Worm (Caenorhabditis elegans) whole organism, midembryonic: ENCODE data around the gene ZK669.5.
A peak's percentile ranks its signal among the peaks of the same experiment; 100 is the strongest.

ENCODE experiments used
- T22C8.4 ChIP-seq: fragments of 200-800 bp; sonication (Bioruptor generic); IDR thresholded peaks from 2 replicates; pipeline ENCODE4 v1.3.6; 2022; ENCODE audit warnings: missing genetic modification characterization, missing compliant biosample characterization
- cog-1 ChIP-seq: sonication (generic microtip); optimal IDR thresholded peaks from 2 replicates; lab custom pipeline; 2016; ENCODE audit warnings: missing genetic modification characterization, missing compliant biosample characterization
- flt-1 ChIP-seq: fragments of 200-800 bp; sonication (Bioruptor generic); IDR thresholded peaks from 2 replicates; pipeline ENCODE4 v1.3.6; 2022; ENCODE audit warnings: missing genetic modification characterization, missing compliant biosample characterization
- klf-2 ChIP-seq: fragments of 200-800 bp; sonication (Bioruptor generic); conservative IDR thresholded peaks from 2 replicates; pipeline ENCODE4 v1.3.6; 2022; ENCODE audit warnings: missing genetic modification reagents, missing genetic modification characterization, missing compliant biosample characterization
- med-1 ChIP-seq: sonication (generic microtip); optimal IDR thresholded peaks from 2 replicates; lab custom pipeline; 2017; ENCODE audit warnings: missing genetic modification characterization, mild to moderate bottlenecking, missing compliant biosample characterization, antibody characterized with exemption, missing genetic modification reagents; ENCODE audit not compliant: insufficient read depth
- ref-1 ChIP-seq: fragments of 200-800 bp; sonication (Bioruptor generic); conservative IDR thresholded peaks from 2 replicates; pipeline ENCODE4 v1.3.6; 2022; ENCODE audit warnings: missing genetic modification reagents, missing genetic modification characterization, missing compliant biosample characterization
- tab-1 ChIP-seq: fragments of 200-800 bp; sonication (Bioruptor generic); IDR thresholded peaks from 2 replicates; pipeline ENCODE4 v1.3.6; 2022; ENCODE audit warnings: missing genetic modification characterization, missing compliant biosample characterization
- ztf-23 ChIP-seq: fragments of 200-800 bp; sonication (Bioruptor generic); IDR thresholded peaks from 2 replicates; pipeline ENCODE4 v1.3.6; 2022; ENCODE audit warnings: missing genetic modification reagents, missing genetic modification characterization, missing compliant biosample characterization
- ztf-29 ChIP-seq: fragments of 200-800 bp; sonication (Bioruptor generic); IDR thresholded peaks from 2 replicates; pipeline ENCODE4 v1.3.6; 2022; ENCODE audit warnings: missing genetic modification reagents, missing genetic modification characterization, missing compliant biosample characterization

ZK669.5 gene

DNA sequence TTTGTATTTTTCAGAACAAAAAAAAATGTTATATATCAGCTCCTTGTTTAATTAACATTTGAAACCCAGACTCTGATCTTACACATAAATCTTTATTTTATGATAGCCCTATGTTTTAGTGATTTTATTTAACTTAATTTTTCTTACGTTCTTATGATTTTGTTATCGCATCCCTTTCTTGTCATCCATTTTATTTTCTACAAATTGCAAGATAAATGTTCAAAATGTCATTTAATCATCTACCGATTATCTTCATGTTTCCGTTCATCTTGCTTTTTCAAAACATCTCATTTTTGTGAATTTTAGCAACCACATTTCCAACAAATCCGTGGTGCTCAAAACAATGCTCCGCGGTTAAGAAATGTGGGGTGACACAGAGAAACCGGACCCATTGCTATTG is 29.6 kb upstream of the ZK669.5 start, which contains the start of gene DH11.5:
Gene DH11.5 (plus strand): TSS at position 301 of the 400 bp plus-strand sequence.
- TF ChIP-seq med-1 (no peak), ztf-23 (GFP tag; lab: Robert Waterston, UW) (no peak), tab-1 (GFP tag; lab: Robert Waterston, UW) (no peak), cog-1 (tag; lab: Kevin White, UChicago) (no peak), T22C8.4 (no peak), flt-1 (GFP tag; lab: Robert Waterston, UW) (no peak), ref-1 (GFP tag; lab: Robert Waterston, UW) (no peak)

DNA sequence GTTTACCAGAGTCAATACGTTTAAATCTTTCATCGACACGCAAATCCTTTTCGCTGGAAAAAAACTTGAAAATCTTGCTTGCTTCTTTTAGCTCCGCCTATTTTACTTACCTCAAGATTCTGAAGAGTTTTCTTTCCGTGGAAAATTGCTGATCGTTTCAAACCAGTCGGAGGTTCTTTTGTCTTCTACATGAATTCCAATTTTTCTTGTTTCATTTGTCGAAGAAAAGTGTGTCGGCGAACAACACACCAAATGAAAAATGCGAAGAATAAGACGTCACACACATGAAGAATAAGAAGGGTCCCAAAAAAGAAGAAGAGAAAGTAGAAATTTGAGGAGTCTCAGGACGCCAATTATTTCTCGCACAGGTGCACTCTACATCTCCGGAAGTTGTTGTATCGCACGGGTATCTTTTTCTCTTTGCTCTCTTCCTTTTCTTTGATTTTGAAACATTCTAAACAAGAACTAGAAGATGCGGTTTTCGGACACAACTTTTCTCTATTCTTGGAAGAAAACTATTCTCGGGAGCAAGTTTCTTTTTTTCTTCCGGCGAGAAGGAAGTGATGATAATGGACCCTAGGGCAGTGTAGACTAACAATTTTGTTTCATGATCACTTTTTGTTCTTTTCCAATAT is 27.6 kb upstream of the ZK669.5 start:
- no peak for TF ChIP-seq med-1
- no peak for TF ChIP-seq flt-1 (GFP tag; lab: Robert Waterston, UW)
- TF ChIP-seq ztf-23 (GFP tag; lab: Robert Waterston, UW), result no peak
- no peak for TF ChIP-seq cog-1 (tag; lab: Kevin White, UChicago)

DNA sequence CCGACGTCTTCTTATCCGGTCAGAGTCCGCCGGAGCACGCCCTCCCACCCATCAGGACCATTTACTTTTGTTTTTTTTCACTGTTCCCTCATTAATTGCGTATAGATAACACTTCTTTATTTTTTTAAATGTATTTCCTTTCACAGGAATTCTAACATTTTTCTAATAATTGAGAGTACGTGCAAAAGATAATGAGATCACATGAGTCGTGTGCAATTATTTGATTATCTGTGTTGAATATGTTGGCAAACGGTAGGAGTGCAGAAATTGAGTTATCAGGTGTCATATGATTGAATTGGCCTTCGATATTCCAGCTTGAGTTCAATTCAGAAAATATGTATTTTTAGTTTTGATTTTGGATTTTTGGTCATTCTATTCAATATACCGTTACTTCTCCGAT is 21.7 kb upstream of the ZK669.5 start:
- no peak for TF ChIP-seq T22C8.4
- TF ChIP-seq flt-1 (GFP tag; lab: Robert Waterston, UW), result no peak
- no peak for TF ChIP-seq ztf-23 (GFP tag; lab: Robert Waterston, UW)
- TF ChIP-seq cog-1 (tag; lab: Kevin White, UChicago), result no peak
- no peak for TF ChIP-seq klf-2 (GFP tag; lab: Robert Waterston, UW)
- TF ChIP-seq tab-1 (GFP tag; lab: Robert Waterston, UW), result no peak
- no peak for TF ChIP-seq ref-1 (GFP tag; lab: Robert Waterston, UW)
- TF ChIP-seq ztf-29 (GFP tag; lab: Robert Waterston, UW), result no peak
- TF ChIP-seq med-1, result no peak

DNA sequence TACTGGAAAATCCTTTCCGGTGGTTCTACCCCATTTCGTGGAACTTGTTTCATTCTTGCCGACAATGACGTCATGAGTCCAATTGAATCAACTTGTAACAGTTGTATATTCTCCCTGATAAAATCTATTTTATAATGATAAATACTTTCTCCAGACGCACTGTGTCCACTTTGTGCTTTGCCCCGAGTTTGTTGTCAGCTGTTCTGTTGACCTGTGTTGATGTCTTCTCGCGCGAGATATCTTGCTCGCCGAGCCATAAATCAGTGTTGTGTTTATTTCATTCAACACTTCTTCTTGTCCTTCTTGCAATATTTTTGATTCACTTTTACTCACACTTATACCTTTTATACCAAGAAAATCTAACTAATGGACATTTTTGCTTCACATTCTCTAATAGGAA is 15.5 kb upstream of the ZK669.5 start:
- TF ChIP-seq flt-1 (GFP tag; lab: Robert Waterston, UW), result no peak
- TF ChIP-seq ztf-29 (GFP tag; lab: Robert Waterston, UW), result no peak
- TF ChIP-seq med-1, result no peak
- no peak for TF ChIP-seq tab-1 (GFP tag; lab: Robert Waterston, UW)
- no peak for TF ChIP-seq T22C8.4
- no peak for TF ChIP-seq klf-2 (GFP tag; lab: Robert Waterston, UW)
- no peak for TF ChIP-seq ref-1 (GFP tag; lab: Robert Waterston, UW)
- TF ChIP-seq cog-1 (tag; lab: Kevin White, UChicago), result no peak
- TF ChIP-seq ztf-23 (GFP tag; lab: Robert Waterston, UW), result no peak

DNA sequence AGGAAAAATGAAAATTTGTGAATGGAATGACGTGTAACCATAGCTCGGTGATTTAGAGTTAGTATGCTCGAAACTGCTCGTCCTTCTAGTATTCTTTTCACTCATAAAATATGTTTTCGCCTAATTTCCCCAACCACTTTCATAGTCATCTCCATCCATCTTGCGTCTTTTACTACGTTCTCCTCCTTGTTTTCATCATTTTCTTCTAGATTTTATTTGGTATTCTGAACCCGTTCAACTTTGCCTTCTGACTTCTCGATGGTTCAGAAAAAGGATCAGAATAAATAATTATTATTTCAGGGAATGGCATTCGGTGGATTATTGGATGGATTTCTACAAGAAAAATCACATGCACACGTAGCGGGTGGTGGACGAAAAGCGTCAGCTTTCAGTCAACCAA is 11.9 kb upstream of the ZK669.5 start, which contains the start of gene C04H4.1:
Gene C04H4.1 (plus strand): TSS at position 301 of the 400 bp plus-strand sequence.
- no peak for TF ChIP-seq tab-1 (GFP tag; lab: Robert Waterston, UW)

DNA sequence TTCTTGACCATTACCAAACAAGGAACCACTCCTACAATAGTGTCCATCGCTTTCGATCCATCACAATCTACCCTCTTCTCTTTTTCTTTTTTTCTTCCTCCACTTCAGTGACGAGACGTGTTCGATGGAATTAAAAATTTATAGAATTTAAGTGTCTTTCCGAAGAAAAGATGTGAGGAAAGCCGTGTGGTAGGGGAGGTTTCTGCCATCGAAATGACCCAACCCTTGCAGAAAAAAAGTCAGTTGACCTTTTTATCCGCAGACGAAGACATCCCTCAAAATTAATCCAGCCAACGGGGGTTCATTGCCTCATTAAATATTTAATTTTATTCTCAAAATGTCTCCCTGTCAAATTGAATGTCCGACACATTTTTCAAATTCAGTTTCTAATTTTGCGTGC is 8.9 kb upstream of the ZK669.5 start:
- TF ChIP-seq flt-1 (GFP tag; lab: Robert Waterston, UW), result no peak
- no peak for TF ChIP-seq cog-1 (tag; lab: Kevin White, UChicago)
- no peak for TF ChIP-seq T22C8.4
- TF ChIP-seq ztf-23 (GFP tag; lab: Robert Waterston, UW), result no peak
- TF ChIP-seq klf-2 (GFP tag; lab: Robert Waterston, UW), result no peak
- no peak for TF ChIP-seq med-1
- no peak for TF ChIP-seq tab-1 (GFP tag; lab: Robert Waterston, UW)
- TF ChIP-seq ztf-29 (GFP tag; lab: Robert Waterston, UW), result no peak
- TF ChIP-seq ref-1 (GFP tag; lab: Robert Waterston, UW), result no peak

DNA sequence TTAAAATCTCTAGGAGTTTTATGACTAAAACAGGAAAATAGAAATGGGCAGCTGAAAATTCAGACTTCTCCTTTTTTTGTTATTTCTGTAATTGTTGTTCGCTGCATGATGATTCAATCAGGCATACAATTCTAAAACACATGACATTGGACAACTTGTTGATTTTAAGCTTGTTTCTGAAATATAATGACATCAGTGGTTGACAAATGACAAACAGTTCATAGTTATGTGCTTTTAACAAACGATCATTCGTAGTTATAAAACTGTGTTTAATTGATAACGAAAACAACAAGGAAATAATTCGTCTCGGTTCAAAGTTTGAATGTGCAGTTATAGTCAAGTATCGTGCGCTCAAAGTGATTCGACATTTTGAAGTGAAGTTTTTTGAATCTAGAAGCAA is 1.6 kb upstream of the ZK669.5 start:
- no peak for TF ChIP-seq klf-2 (GFP tag; lab: Robert Waterston, UW)
- no peak for TF ChIP-seq med-1
- TF ChIP-seq ztf-29 (GFP tag; lab: Robert Waterston, UW), result no peak
- TF ChIP-seq ztf-23 (GFP tag; lab: Robert Waterston, UW), result no peak
- no peak for TF ChIP-seq flt-1 (GFP tag; lab: Robert Waterston, UW)
- no peak for TF ChIP-seq ref-1 (GFP tag; lab: Robert Waterston, UW)
- no peak for TF ChIP-seq cog-1 (tag; lab: Kevin White, UChicago)
- no peak for TF ChIP-seq tab-1 (GFP tag; lab: Robert Waterston, UW)
- TF ChIP-seq T22C8.4, result no peak

DNA sequence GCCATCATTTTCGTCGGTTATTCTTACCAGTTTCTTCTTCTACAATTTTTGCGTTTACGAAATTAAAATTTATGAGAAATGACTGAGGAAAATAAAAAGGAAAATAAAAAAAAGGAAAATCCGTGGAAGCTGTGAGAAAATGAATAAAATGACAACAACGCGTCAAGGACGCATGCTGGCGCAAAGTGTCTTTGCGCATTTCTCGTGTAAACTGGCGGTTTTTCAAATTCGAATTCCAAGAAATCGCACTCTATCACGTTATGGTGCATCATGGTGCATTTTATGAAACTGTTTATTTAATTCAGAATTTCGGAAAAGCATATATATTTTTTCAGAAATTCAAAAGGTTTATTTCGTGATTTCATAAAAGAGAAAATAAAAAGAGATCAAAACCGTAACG is 1.5 kb downstream of the ZK669.5 start, which contains the start of gene dbt-1:
Gene dbt-1 (minus strand): TSS at position 39 of the 400 bp plus-strand sequence.
- TF ChIP-seq klf-2 (GFP tag; lab: Robert Waterston, UW) (no peak), cog-1 (tag; lab: Kevin White, UChicago) (peak; percentile 21)

DNA sequence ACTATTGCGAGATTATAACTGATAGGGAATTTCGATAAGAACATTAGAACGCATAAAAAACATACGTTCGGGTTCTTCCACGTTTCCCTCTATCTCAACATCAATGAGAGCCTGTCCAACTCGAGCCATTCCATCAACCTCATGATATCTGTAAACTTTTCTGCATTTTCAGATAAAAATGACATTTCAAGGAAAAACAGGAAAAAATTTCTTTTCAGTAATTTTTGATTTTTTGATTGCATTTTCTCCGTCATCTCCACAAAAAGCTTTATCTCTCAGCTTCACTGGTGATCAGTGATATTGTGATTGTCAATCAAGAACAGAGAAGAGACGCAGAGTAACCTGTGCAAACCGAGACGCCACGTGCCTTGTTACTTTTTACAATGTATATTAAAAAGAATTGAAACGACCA is 2.3 kb downstream of the ZK669.5 start:
- TF ChIP-seq ref-1 (GFP tag; lab: Robert Waterston, UW) (no peak), flt-1 (GFP tag; lab: Robert Waterston, UW) (no peak), T22C8.4 (no peak), cog-1 (tag; lab: Kevin White, UChicago) (no peak), ztf-29 (GFP tag; lab: Robert Waterston, UW) (no peak), ztf-23 (GFP tag; lab: Robert Waterston, UW) (no peak), klf-2 (GFP tag; lab: Robert Waterston, UW) (no peak), tab-1 (GFP tag; lab: Robert Waterston, UW) (no peak), med-1 (no peak)

DNA sequence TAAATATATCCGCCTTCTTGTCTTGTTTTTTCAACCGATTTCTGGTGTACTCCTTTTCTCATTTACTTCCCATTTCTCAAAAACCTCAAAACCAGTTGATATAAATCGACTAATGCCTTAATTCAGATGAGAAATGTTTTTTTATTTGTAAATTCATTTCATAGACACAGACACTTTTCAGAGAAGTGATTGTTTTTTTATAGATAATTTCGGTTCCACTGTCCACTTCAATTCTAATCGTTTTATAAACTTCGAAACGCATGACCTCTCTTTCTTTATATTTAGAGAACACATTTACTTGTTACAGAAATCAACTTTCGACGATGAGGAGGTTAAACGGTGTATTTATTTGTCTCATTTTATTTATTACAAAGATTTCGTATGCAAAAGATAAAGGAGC is 5.8 kb downstream of the ZK669.5 start, which contains the start of gene ZK669.3:
Gene ZK669.3 (plus strand): TSS at position 301 of the 400 bp plus-strand sequence.
- TF ChIP-seq klf-2 (GFP tag; lab: Robert Waterston, UW), result no peak
- TF ChIP-seq tab-1 (GFP tag; lab: Robert Waterston, UW), result no peak
- TF ChIP-seq cog-1 (tag; lab: Kevin White, UChicago), result no peak
- no peak for TF ChIP-seq flt-1 (GFP tag; lab: Robert Waterston, UW)
- no peak for TF ChIP-seq ztf-29 (GFP tag; lab: Robert Waterston, UW)
- TF ChIP-seq ztf-23 (GFP tag; lab: Robert Waterston, UW), result no peak
- TF ChIP-seq med-1, result no peak
- no peak for TF ChIP-seq T22C8.4
- TF ChIP-seq ref-1 (GFP tag; lab: Robert Waterston, UW), result no peak
